Fruit fly (Drosophila melanogaster) whole organism, wandering third instar larva: ENCODE data around the gene alpha-PheRS.

ENCODE experiments used
- Dfd ChIP-seq: fragments of >200 bp; optimal IDR thresholded peaks from 2 replicates; lab custom pipeline; 2017; ENCODE audit warnings: missing biosample characterization, missing genetic modification characterization
- Dif ChIP-seq: fragments of 200-275, 200-300 bp; sonication (Bioruptor generic); optimal IDR thresholded peaks from 2 replicates; lab custom pipeline; 2018; ENCODE audit warnings: missing biosample characterization, missing genetic modification characterization; ENCODE audit not compliant: partially characterized antibody
- GATAd ChIP-seq: sonication (Bioruptor generic); optimal IDR thresholded peaks from 2 replicates; lab custom pipeline; 2016; ENCODE audit warnings: missing biosample characterization, missing genetic modification characterization
- N ChIP-seq: fragments of >200 bp; optimal IDR thresholded peaks from 2 replicates; lab custom pipeline; 2018; ENCODE audit warnings: missing biosample characterization, missing external identifiers, missing genetic modification characterization
- ey ChIP-seq: fragments of 200-800 bp; sonication (Bioruptor generic); optimal IDR thresholded peaks from 2 replicates; lab custom pipeline; 2016; ENCODE audit warnings: missing biosample characterization, missing genetic modification characterization
- pan ChIP-seq: fragments of >200 bp; optimal IDR thresholded peaks from 2 replicates; lab custom pipeline; 2017
- psq ChIP-seq: fragments of 200-800 bp; sonication (Bioruptor generic); optimal IDR thresholded peaks from 3 replicates; lab custom pipeline; 2017; ENCODE audit warnings: missing biosample characterization, mild to moderate bottlenecking, missing genetic modification characterization, moderate library complexity
- rgr ChIP-seq: fragments of 200-800 bp; sonication (Bioruptor generic); optimal IDR thresholded peaks from 3 replicates; lab custom pipeline; 2016; ENCODE audit warnings: missing biosample characterization, mild to moderate bottlenecking, missing genetic modification characterization

- TF ChIP-seq GATAd (GFP tag; lab: Kevin White, UChicago) (no peak), pan (peak; percentile 53), N (GFP tag; lab: Kevin White, UChicago) (no peak), ey (GFP tag; lab: Kevin White, UChicago) (no peak), rgr (no peak), Dif (GFP tag; lab: Kevin White, UChicago) (no peak), psq (no peak), Dfd (no peak)
Observed at dm6 chrX:8178989-8179388, 33.6 kb upstream of the alpha-PheRS start.
